Worm (Caenorhabditis elegans) whole organism, midembryonic: ENCODE data around the gene sra-34.

Experiments
- cog-1 ChIP-seq: sonication (generic microtip); optimal IDR thresholded peaks from 2 replicates; lab custom pipeline; 2016; ENCODE audit warnings: missing genetic modification characterization, missing compliant biosample characterization
- flt-1 ChIP-seq: fragments of 200-800 bp; sonication (Bioruptor generic); IDR thresholded peaks from 2 replicates; pipeline ENCODE4 v1.3.6; 2022; ENCODE audit warnings: missing genetic modification characterization, missing compliant biosample characterization
- med-1 ChIP-seq: sonication (generic microtip); optimal IDR thresholded peaks from 2 replicates; lab custom pipeline; 2017; ENCODE audit warnings: missing genetic modification characterization, mild to moderate bottlenecking, missing compliant biosample characterization, antibody characterized with exemption, missing genetic modification reagents; ENCODE audit not compliant: insufficient read depth
- tab-1 ChIP-seq: fragments of 200-800 bp; sonication (Bioruptor generic); IDR thresholded peaks from 2 replicates; pipeline ENCODE4 v1.3.6; 2022; ENCODE audit warnings: missing genetic modification characterization, missing compliant biosample characterization
- ztf-23 ChIP-seq: fragments of 200-800 bp; sonication (Bioruptor generic); IDR thresholded peaks from 2 replicates; pipeline ENCODE4 v1.3.6; 2022; ENCODE audit warnings: missing genetic modification reagents, missing genetic modification characterization, missing compliant biosample characterization

DNA sequence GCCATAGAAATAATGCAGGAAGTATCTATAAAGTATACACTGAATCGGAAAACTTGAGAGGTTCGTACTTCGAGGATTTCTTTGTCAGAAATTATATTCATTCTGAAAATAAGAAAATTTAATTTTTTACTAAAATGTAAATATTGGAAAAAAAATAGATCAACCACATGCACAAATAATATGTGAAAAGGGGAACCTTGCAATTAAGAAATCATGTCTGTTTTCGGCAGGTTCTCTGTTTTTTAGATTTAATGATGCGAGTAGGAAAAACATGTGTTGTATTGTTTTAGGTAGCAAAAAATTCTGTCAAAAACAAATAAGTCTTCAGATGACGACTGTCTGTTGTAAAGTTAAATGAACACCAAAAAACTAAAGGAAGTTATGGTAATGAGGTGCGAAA, 6.3 kb downstream of the sra-34 start, which contains the start of gene sra-33:
- TF ChIP-seq ztf-23 (no peak), tab-1 (GFP tag; lab: Robert Waterston, UW) (no peak), cog-1 (tag; lab: Kevin White, UChicago) (no peak), med-1 (GFP tag; lab: Kevin White, UChicago) (no peak), flt-1 (GFP tag; lab: Robert Waterston, UW) (no peak)
